Worm (Caenorhabditis elegans): ENCODE data around the gene Y45F10A.7.

DNA sequence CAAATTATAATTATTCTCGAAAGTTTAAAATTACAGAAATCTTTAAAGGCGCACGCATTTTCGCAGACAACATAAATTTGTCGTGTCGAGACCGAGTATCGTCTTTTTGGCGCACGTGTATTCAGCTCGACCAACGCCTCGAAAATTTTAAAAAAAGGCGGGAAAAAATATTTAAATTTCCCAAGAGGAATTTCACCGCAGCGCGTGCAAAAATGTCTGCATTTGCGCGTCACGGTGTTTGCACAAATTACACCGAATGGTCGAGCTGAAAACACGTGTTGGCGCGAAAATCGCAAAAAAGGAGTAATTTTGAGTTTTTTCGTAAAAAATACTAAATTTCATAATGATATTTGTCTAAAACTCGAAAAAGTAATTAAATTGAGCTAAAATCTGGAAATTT is 41.6 kb upstream of the Y45F10A.7 start:
- TF ChIP-seq jun-1 (tag; optimal IDR thresholded peaks at IDR 0.05): no peak
- no peak for TF ChIP-seq elt-2 (tag; optimal IDR thresholded peaks at IDR 0.05)
- TF ChIP-seq efl-1 (optimal IDR thresholded peaks at IDR 0.05): peak in 1 of 2 experiments; percentile 77
- peak in 1 of 2 experiments; percentile 46 for TF ChIP-seq efl-1 (GFP tag; optimal IDR thresholded peaks at IDR 0.05 in 1 of 2)
- no peak for TF ChIP-seq fkh-10 (GFP tag; optimal IDR thresholded peaks at IDR 0.05)
- TF ChIP-seq nhr-12 (tag; optimal IDR thresholded peaks at IDR 0.05): no peak
- no peak for TF ChIP-seq nhr-76 (tag; optimal IDR thresholded peaks at IDR 0.05)
- TF ChIP-seq snpc-4 (tag; optimal IDR thresholded peaks at IDR 0.05): no peak
- no peak for TF ChIP-seq nhr-77 (tag; optimal IDR thresholded peaks at IDR 0.05)
- TF ChIP-seq mdl-1 (tag; optimal IDR thresholded peaks at IDR 0.05): no peak
- TF ChIP-seq ama-1 (optimal IDR thresholded peaks at IDR 0.05): no peak
- no peak for TF ChIP-seq lin-13 (GFP tag; optimal IDR thresholded peaks at IDR 0.05)
- no peak for TF ChIP-seq nhr-47 (tag; optimal IDR thresholded peaks at IDR 0.05)
- no peak for TF ChIP-seq alr-1 (tag; optimal IDR thresholded peaks at IDR 0.05; ENCODE audit: borderline replicate concordance)
